Fruit fly (Drosophila melanogaster): ENCODE measurements around the gene CG32264.

DNA sequence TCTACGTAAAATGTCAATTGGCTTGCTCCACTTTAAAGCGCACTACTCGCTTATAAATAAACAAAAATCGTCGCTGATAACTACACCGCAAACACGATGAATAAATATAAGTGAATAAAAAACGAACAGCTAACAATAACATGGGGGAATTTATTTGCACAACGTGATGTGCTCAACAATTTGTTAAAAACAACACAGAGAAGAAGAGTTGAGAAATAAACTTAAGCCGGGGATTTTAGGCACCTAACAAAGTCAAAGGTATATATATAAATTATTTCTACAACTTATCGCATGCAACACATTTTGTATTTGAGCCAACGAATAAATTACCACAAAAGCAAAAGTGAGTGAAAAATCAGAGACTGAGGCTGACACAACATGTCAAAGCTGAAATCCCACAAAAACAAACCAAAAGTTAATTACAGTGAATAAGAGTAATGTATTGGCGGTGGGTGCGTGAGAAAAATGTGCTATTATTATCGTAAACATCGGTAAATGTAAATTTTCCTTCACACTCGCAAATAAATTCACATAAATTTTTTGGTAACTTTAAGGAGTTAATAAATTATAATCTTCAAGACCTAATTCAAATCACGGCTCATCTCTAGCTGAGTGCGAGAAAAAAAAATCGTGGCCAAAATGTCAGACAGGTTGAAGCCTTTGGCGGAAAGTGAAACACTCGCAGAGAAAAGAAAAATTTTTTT is 33.8 kb downstream of the CG32264 start:
- TF ChIP-seq h (optimal IDR thresholded peaks at IDR 0.05) = no peak
- TF ChIP-seq Sin3A (optimal IDR thresholded peaks at IDR 0.05) = no peak
- no peak for TF ChIP-seq Myc (optimal IDR thresholded peaks at IDR 0.05)
- no peak for TF ChIP-seq psq (optimal IDR thresholded peaks at IDR 0.05)

Data from Kc167 (cell line).